Worm (Caenorhabditis elegans) whole organism, L1 larva: ENCODE measurements around the gene str-125.
A peak's percentile ranks its signal among the peaks of the same experiment; 100 is the strongest.

Source experiments
- C16A3.4 ChIP-seq: fragments of 150-350 bp; optimal IDR thresholded peaks from 2 replicates; lab custom pipeline; 2014; ENCODE audit warnings: missing biosample characterization, missing genetic modification characterization
- F16B12.6 ChIP-seq: fragments of 150-350 bp; optimal IDR thresholded peaks from 2 replicates; lab custom pipeline; 2014; ENCODE audit warnings: missing biosample characterization, missing genetic modification characterization
- Y116A8C.19 ChIP-seq: sonication (generic microtip); optimal IDR thresholded peaks from 2 replicates; lab custom pipeline; 2016; ENCODE audit warnings: missing compliant biosample characterization, missing genetic modification characterization, borderline replicate concordance
- aly-2 ChIP-seq: fragments of 150-350 bp; optimal IDR thresholded peaks from 2 replicates; lab custom pipeline; 2014; ENCODE audit warnings: missing biosample characterization, missing genetic modification characterization
- ama-1 ChIP-seq: fragments of 150-350 bp; optimal IDR thresholded peaks from 2 replicates; lab custom pipeline; 2014
- efl-1 ChIP-seq, 4 experiments: fragments of 150-350 bp; optimal IDR thresholded peaks in 3 of 4; peaks in 1 of 4; 1 replicate in 1 of 4; 2 replicates in 3 of 4; lab custom pipeline; 2014; ENCODE audit warnings: missing biosample characterization in 2 of 4, missing genetic modification characterization in 2 of 4, missing genetic modification reagents in 2 of 4
- egl-27 ChIP-seq, 2 experiments: fragments of 150-350 bp in 1 of 2; sonication (generic microtip); optimal IDR thresholded peaks; 3 replicates each; lab custom pipeline; 2017 to 2018; ENCODE audit warnings: missing biosample characterization in 2 of 2, missing genetic modification characterization in 2 of 2, missing genetic modification reagents in 2 of 2
- ets-5 ChIP-seq: fragments of 200-800 bp; sonication (Bioruptor generic); IDR thresholded peaks from 2 replicates; pipeline ENCODE4 v1.3.6; 2022; ENCODE audit warnings: missing genetic modification characterization, missing compliant biosample characterization
- grh-1 ChIP-seq: fragments of 200-800 bp; sonication (Bioruptor generic); IDR thresholded peaks from 2 replicates; pipeline ENCODE4 v1.3.6; 2022; ENCODE audit warnings: missing genetic modification reagents, missing genetic modification characterization, missing compliant biosample characterization
- hpl-2 ChIP-seq: fragments of 150-350 bp; optimal IDR thresholded peaks from 2 replicates; lab custom pipeline; 2014; ENCODE audit warnings: missing biosample characterization, missing genetic modification reagents, missing genetic modification characterization
- irx-1 ChIP-seq: sonication (generic microtip); optimal IDR thresholded peaks from 2 replicates; lab custom pipeline; 2016; ENCODE audit warnings: missing genetic modification characterization, missing compliant biosample characterization
- jun-1 ChIP-seq: fragments of 150-350 bp; optimal IDR thresholded peaks from 2 replicates; lab custom pipeline; 2014; ENCODE audit warnings: missing biosample characterization, missing genetic modification reagents, missing genetic modification characterization
- lin-13 ChIP-seq: fragments of 150-350 bp; optimal IDR thresholded peaks from 2 replicates; lab custom pipeline; 2014; ENCODE audit warnings: missing biosample characterization, missing genetic modification reagents, missing genetic modification characterization
- lir-3 ChIP-seq: sonication (generic microtip); optimal IDR thresholded peaks from 2 replicates; lab custom pipeline; 2016; ENCODE audit warnings: mild to moderate bottlenecking, missing genetic modification characterization, moderate library complexity, missing compliant biosample characterization; ENCODE audit not compliant: poor library complexity
- mab-9 ChIP-seq: fragments of 200-800 bp; sonication (Bioruptor generic); IDR thresholded peaks from 2 replicates; pipeline ENCODE4 v1.3.6; 2022; ENCODE audit warnings: missing genetic modification reagents, missing genetic modification characterization, missing compliant biosample characterization
- nhr-19 ChIP-seq: fragments of 200-800 bp; sonication (Bioruptor generic); conservative IDR thresholded peaks from 2 replicates; pipeline ENCODE4 v1.3.6; 2022; ENCODE audit warnings: missing genetic modification characterization, missing compliant biosample characterization
- nhr-20 ChIP-seq: sonication (generic microtip); optimal IDR thresholded peaks from 2 replicates; lab custom pipeline; 2016; ENCODE audit warnings: mild to moderate bottlenecking, missing genetic modification characterization, missing compliant biosample characterization
- nhr-71 ChIP-seq: sonication (generic microtip); optimal IDR thresholded peaks from 2 replicates; lab custom pipeline; 2016; ENCODE audit warnings: mild to moderate bottlenecking, missing genetic modification characterization, moderate library complexity, missing compliant biosample characterization
- nhr-77 ChIP-seq: fragments of 150-350 bp; optimal IDR thresholded peaks from 2 replicates; lab custom pipeline; 2014; ENCODE audit warnings: missing biosample characterization, missing genetic modification characterization
- nhr-84 ChIP-seq: sonication (generic microtip); optimal IDR thresholded peaks from 2 replicates; lab custom pipeline; 2017; ENCODE audit warnings: missing biosample characterization, missing genetic modification characterization
- pax-3 ChIP-seq: fragments of 200-800 bp; sonication (Bioruptor generic); optimal IDR thresholded peaks from 2 replicates; lab custom pipeline; 2018; ENCODE audit warnings: mild to moderate bottlenecking, missing genetic modification characterization, moderate library complexity, missing compliant biosample characterization
- rnt-1 ChIP-seq: sonication (generic microtip); optimal IDR thresholded peaks from 2 replicates; lab custom pipeline; 2016; ENCODE audit warnings: mild to moderate bottlenecking, missing genetic modification characterization, moderate library complexity, missing compliant biosample characterization
- sox-4 ChIP-seq: sonication (generic microtip); optimal IDR thresholded peaks from 2 replicates; lab custom pipeline; 2016; ENCODE audit warnings: missing genetic modification characterization, missing compliant biosample characterization
- sup-37 ChIP-seq: fragments of 200-800 bp; sonication (Bioruptor generic); optimal IDR thresholded peaks from 2 replicates; lab custom pipeline; 2018; ENCODE audit warnings: mild to moderate bottlenecking, missing genetic modification characterization, missing compliant biosample characterization
- tbx-2 ChIP-seq: sonication (generic microtip); optimal IDR thresholded peaks from 2 replicates; lab custom pipeline; 2016; ENCODE audit warnings: missing genetic modification characterization, missing compliant biosample characterization
- unc-30 ChIP-seq: sonication (generic microtip); optimal IDR thresholded peaks from 2 replicates; lab custom pipeline; 2017; ENCODE audit warnings: missing biosample characterization, missing genetic modification characterization
- unc-86 ChIP-seq: sonication (generic microtip); optimal IDR thresholded peaks from 2 replicates; lab custom pipeline; 2016; ENCODE audit warnings: missing genetic modification characterization, missing compliant biosample characterization
- zag-1 ChIP-seq: fragments of 150-350 bp; optimal IDR thresholded peaks from 2 replicates; lab custom pipeline; 2014; ENCODE audit warnings: missing biosample characterization, missing genetic modification characterization
- zip-4 ChIP-seq: fragments of 200-800 bp; sonication (Bioruptor generic); optimal IDR thresholded peaks from 2 replicates; lab custom pipeline; 2018; ENCODE audit warnings: mild to moderate bottlenecking, missing genetic modification characterization, moderate library complexity, missing compliant biosample characterization

The str-125 gene

ce11 chrV:17075900-17076299 is at the start of gene str-125:
TSS of gene str-125 (minus strand) at chrV:17076000.
- no peak for TF ChIP-seq ets-5 (GFP tag; lab: Robert Waterston, UW)
- TF ChIP-seq zag-1 (tag; lab: Kevin White, UChicago), result no peak
- TF ChIP-seq lir-3 (tag; lab: Kevin White, UChicago), result no peak
- no peak for TF ChIP-seq ama-1 (lab: Kevin White, UChicago)
- TF ChIP-seq sup-37 (GFP tag; lab: Kevin White, UChicago), result no peak
- no peak for TF ChIP-seq nhr-71 (tag; lab: Kevin White, UChicago)
- TF ChIP-seq rnt-1 (tag; lab: Kevin White, UChicago), result no peak
- TF ChIP-seq pax-3, result no peak
- TF ChIP-seq, all 84 proteins: peak for 0

- TF ChIP-seq tbx-2 (tag; lab: Kevin White, UChicago) (no peak), ama-1 (lab: Kevin White, UChicago) (no peak), nhr-84 (no peak), nhr-20 (tag; lab: Kevin White, UChicago) (no peak), nhr-77 (tag; lab: Kevin White, UChicago) (no peak), egl-27 (tag; optimal IDR thresholded peaks at IDR 0.05; lab: Kevin White, UChicago) (no peak), ets-5 (GFP tag; lab: Robert Waterston, UW) (no peak), pax-3 (no peak), zip-4 (GFP tag; lab: Kevin White, UChicago) (no peak), F16B12.6 (tag; lab: Kevin White, UChicago) (no peak), unc-86 (tag; lab: Kevin White, UChicago) (no peak), Y116A8C.19 (tag; lab: Kevin White, UChicago) (no peak), lin-13 (GFP tag; lab: Kevin White, UChicago) (no peak), unc-30 (tag; lab: Kevin White, UChicago) (no peak), grh-1 (GFP tag; lab: Robert Waterston, UW) (no peak), jun-1 (tag; lab: Kevin White, UChicago) (no peak)
- TF ChIP-seq, all 84 proteins: peak for 0
Observed at ce11 chrV:17108310-17108709, 32.5 kb upstream of the str-125 start, which contains the start of gene ZK218.11. TSS of gene ZK218.11 (minus strand) at chrV:17108410.

ce11 chrV:17105483-17105882 is 29.7 kb upstream of the str-125 start, which contains the start of gene ZK218.7:
TSS of gene ZK218.7 (plus strand) at chrV:17105783.
- no peak for TF ChIP-seq zag-1 (tag; lab: Kevin White, UChicago)
- no peak for TF ChIP-seq ets-5 (GFP tag; lab: Robert Waterston, UW)
- no peak for TF ChIP-seq efl-1 (optimal IDR thresholded peaks at IDR 0.05; lab: Kevin White, UChicago)
- TF ChIP-seq efl-1 (GFP tag; optimal IDR thresholded peaks at IDR 0.05 in 1 of 2; lab: Kevin White, UChicago), result peak in 1 of 2 experiments; percentile 28
- no peak for TF ChIP-seq sup-37 (GFP tag; lab: Kevin White, UChicago)
- TF ChIP-seq egl-27 (tag; optimal IDR thresholded peaks at IDR 0.05; lab: Kevin White, UChicago), result no peak

- TF ChIP-seq efl-1 (optimal IDR thresholded peaks at IDR 0.05; lab: Kevin White, UChicago), result no peak
- TF ChIP-seq efl-1 (GFP tag; optimal IDR thresholded peaks at IDR 0.05 in 1 of 2; lab: Kevin White, UChicago), result peak in 1 of 2 experiments; percentile 66
- TF ChIP-seq nhr-19 (GFP tag; lab: Robert Waterston, UW), result no peak
Observed at ce11 chrV:17104527-17104926, 28.7 kb upstream of the str-125 start, which contains the start of gene nhr-248. TSS of gene nhr-248 (minus strand) at chrV:17104627.

- TF ChIP-seq mab-9 (GFP tag; lab: Robert Waterston, UW) (no peak), C16A3.4 (tag; lab: Kevin White, UChicago) (no peak), irx-1 (tag; lab: Kevin White, UChicago) (no peak), sox-4 (tag; lab: Kevin White, UChicago) (no peak), hpl-2 (GFP tag; lab: Kevin White, UChicago) (no peak), aly-2 (tag; lab: Kevin White, UChicago) (no peak)
Observed at ce11 chrV:17100829-17101228, 25.0 kb upstream of the str-125 start, which contains the start of gene ZK218.5. TSS of gene ZK218.5 (plus strand) at chrV:17101129.

- TF ChIP-seq nhr-84, result no peak
- no peak for TF ChIP-seq efl-1 (optimal IDR thresholded peaks at IDR 0.05; lab: Kevin White, UChicago)
- TF ChIP-seq efl-1 (GFP tag; optimal IDR thresholded peaks at IDR 0.05 in 1 of 2; lab: Kevin White, UChicago), result peak in 1 of 2 experiments; percentile 34
Observed at ce11 chrV:17098669-17099068, 22.9 kb upstream of the str-125 start, which contains the start of the genes ZK218.3 and ZK218.4. TSS of gene ZK218.3 (minus strand) at chrV:17098769. TSS of gene ZK218.4 (plus strand) at chrV:17098854.
